Worm (Caenorhabditis elegans): Measurements from ENCODE around the gene famp-1.
A peak's percentile ranks its signal among the peaks of the same experiment; 100 is the strongest.

The famp-1 gene

DNA sequence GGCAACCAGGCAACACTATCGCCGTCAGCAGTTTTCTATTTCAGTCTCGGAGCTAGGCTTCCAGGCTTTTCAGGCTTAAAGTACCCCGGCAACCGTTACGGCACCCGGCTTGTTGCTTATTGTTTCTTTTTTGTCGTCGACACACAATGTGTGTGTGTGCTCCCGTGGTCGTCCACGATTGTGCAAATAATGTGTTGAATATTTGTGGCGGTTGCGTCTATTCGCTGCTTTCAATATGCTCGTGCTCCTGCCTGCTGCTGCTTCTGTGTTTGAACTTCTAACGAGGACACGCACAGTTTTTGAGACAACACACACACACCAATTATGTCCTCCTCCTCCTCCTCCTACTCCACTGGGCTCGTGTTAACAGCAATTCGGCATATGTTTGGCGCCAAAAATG is 42.1 kb downstream of the famp-1 start:
- no peak for TF ChIP-seq efl-1 (optimal IDR thresholded peaks at IDR 0.05)
- TF ChIP-seq efl-1 (GFP tag; optimal IDR thresholded peaks at IDR 0.05 in 1 of 2), result peak in 1 of 2 experiments; percentile 41
- peak; percentile 3 for TF ChIP-seq lin-14 (GFP tag; optimal IDR thresholded peaks at IDR 0.05)
- no peak for TF ChIP-seq nhr-20 (tag; optimal IDR thresholded peaks at IDR 0.05)

DNA sequence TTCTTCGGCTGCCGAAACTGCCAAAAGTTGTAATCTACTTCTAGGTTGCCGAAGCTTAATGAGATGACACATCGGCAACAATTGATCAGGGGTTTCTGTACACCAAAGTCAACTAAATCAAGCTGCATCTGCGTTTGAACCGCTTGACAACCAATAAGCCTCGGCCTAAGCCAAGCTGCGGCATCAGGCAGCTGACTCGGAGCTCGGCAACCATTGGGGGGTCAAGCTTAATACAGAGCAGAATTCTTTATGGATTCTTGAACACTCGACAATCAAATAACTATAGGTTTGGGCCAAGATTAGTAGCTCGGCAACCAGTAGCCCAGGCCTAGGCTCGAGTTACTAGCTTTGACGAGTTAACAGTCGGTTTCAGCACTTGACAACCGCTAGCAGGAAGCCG is 42.6 kb downstream of the famp-1 start:
- no peak for TF ChIP-seq alr-1 (tag; optimal IDR thresholded peaks at IDR 0.05; ENCODE audit: borderline replicate concordance)
- TF ChIP-seq efl-1 (optimal IDR thresholded peaks at IDR 0.05), result no peak
- TF ChIP-seq efl-1 (GFP tag; optimal IDR thresholded peaks at IDR 0.05 in 1 of 2), result peak in 1 of 2 experiments; percentile 91

DNA sequence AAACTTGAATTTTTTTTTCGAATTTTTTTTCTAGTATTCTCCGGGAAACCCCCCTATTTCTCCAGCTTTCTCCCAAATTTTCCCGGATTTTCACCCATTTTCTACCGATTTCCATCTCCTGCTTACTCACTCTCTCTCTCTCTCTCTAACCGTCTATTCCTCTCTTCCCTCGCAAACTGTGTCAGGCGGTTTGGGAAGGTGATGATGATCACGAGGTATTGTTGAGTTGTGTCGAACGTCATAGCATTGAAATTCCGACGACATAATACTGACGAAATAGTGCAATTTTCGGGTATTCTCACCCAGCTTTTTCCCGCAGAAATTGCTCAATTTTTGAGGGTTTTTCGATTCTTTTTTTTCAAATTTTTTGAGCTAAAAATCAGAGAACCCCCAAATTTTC is 43.3 kb downstream of the famp-1 start:
- TF ChIP-seq nhr-77 (tag; optimal IDR thresholded peaks at IDR 0.05), result no peak
- TF ChIP-seq blmp-1 (tag; optimal IDR thresholded peaks at IDR 0.05), result peak; percentile 91
- TF ChIP-seq snu-23 (GFP tag; optimal IDR thresholded peaks at IDR 0.05), result peak; percentile 75
- peak; percentile 62 for TF ChIP-seq jun-1 (tag; optimal IDR thresholded peaks at IDR 0.05)
- TF ChIP-seq unc-98 (GFP tag; IDR thresholded peaks at IDR 0.05), result peak; percentile 21; the same call in 1 of the 2 replicates
- peak; percentile 74 for TF ChIP-seq ama-1 (optimal IDR thresholded peaks at IDR 0.05)
- TF ChIP-seq nhr-85 (tag), result peak; percentile 83
- TF ChIP-seq zip-4 (GFP tag; optimal IDR thresholded peaks at IDR 0.05), result no peak
- peak; percentile 74 for TF ChIP-seq lin-14 (GFP tag; optimal IDR thresholded peaks at IDR 0.05)
- TF ChIP-seq ets-5 (GFP tag; IDR thresholded peaks at IDR 0.05), result no peak
- peak in 1 of 3 experiments; percentile 13 for TF ChIP-seq ceh-82 (tag; optimal IDR thresholded peaks at IDR 0.05)
- TF ChIP-seq egl-13 (tag; optimal IDR thresholded peaks at IDR 0.05), result no peak
- TF ChIP-seq lin-35 (GFP tag; optimal IDR thresholded peaks at IDR 0.05), result peak; percentile 2 to 82
- TF ChIP-seq F16B12.6 (tag; optimal IDR thresholded peaks at IDR 0.05), result no peak
- TF ChIP-seq mdl-1 (tag; optimal IDR thresholded peaks at IDR 0.05), result peak in 1 of 2 experiments; percentile 86
- TF ChIP-seq sptf-1 (tag; optimal IDR thresholded peaks at IDR 0.05), result no peak
- TF ChIP-seq nhr-12 (tag; optimal IDR thresholded peaks at IDR 0.05), result no peak
- peak; percentile 66 for TF ChIP-seq nhr-19 (GFP tag; conservative IDR thresholded peaks at IDR 0.05)
- TF ChIP-seq mep-1 (tag; optimal IDR thresholded peaks at IDR 0.05), result peak; percentile 57
- no peak for TF ChIP-seq nhr-237 (tag; optimal IDR thresholded peaks at IDR 0.05)
- TF ChIP-seq C04F5.9 (tag; optimal IDR thresholded peaks at IDR 0.05), result peak; percentile 16
- TF ChIP-seq sup-37 (GFP tag; optimal IDR thresholded peaks at IDR 0.05), result peak; percentile 6
- peak; percentile 59 for TF ChIP-seq pax-3 (tag; optimal IDR thresholded peaks at IDR 0.05)
- peak; percentile 81 for TF ChIP-seq nhr-71 (tag; optimal IDR thresholded peaks at IDR 0.05)
- TF ChIP-seq dpl-1 (GFP tag; optimal IDR thresholded peaks at IDR 0.05), result peak; percentile 29 to 68 (median 46)
- TF ChIP-seq aha-1 (tag; optimal IDR thresholded peaks at IDR 0.05), result no peak
- TF ChIP-seq grh-1 (GFP tag; IDR thresholded peaks at IDR 0.05), result peak; percentile 52
- peak; percentile 75 for TF ChIP-seq nhr-90 (tag; optimal IDR thresholded peaks at IDR 0.05; ENCODE audit: poor library complexity)
- TF ChIP-seq pag-3 (tag; optimal IDR thresholded peaks at IDR 0.05; ENCODE audit: borderline replicate concordance, insufficient read depth), result no peak
- no peak for TF ChIP-seq hlh-4 (tag; optimal IDR thresholded peaks at IDR 0.05)
- TF ChIP-seq rnt-1 (tag; optimal IDR thresholded peaks at IDR 0.05), result peak; percentile 75
- peak; percentile 23 for TF ChIP-seq fos-1 (tag; optimal IDR thresholded peaks at IDR 0.05)
- no peak for TF ChIP-seq unc-30 (tag; optimal IDR thresholded peaks at IDR 0.05)
- TF ChIP-seq nhr-20 (tag; optimal IDR thresholded peaks at IDR 0.05), result peak; percentile 76
- TF ChIP-seq unc-62 (GFP tag; optimal IDR thresholded peaks at IDR 0.05), result no peak
- peak; percentile 60 for TF ChIP-seq skn-1 (tag; optimal IDR thresholded peaks at IDR 0.05)
- peak in 1 of 2 experiments; percentile 22 for TF ChIP-seq ztf-11 (tag; optimal IDR thresholded peaks at IDR 0.05)
- no peak for TF ChIP-seq lin-39 (tag; optimal IDR thresholded peaks at IDR 0.05)
- no peak for TF ChIP-seq alr-1 (tag; optimal IDR thresholded peaks at IDR 0.05; ENCODE audit: borderline replicate concordance)
- no peak for TF ChIP-seq Y116A8C.19 (tag; optimal IDR thresholded peaks at IDR 0.05; ENCODE audit: borderline replicate concordance)
- no peak for TF ChIP-seq dsc-1 (tag; optimal IDR thresholded peaks at IDR 0.05)
- peak in 1 of 6 experiments; percentile 74 for TF ChIP-seq elt-3 (tag; optimal IDR thresholded peaks at IDR 0.05)
- no peak for TF ChIP-seq sox-4 (tag; optimal IDR thresholded peaks at IDR 0.05)
- TF ChIP-seq ceh-88 (GFP tag; IDR thresholded peaks at IDR 0.05), result no peak
- TF ChIP-seq nhr-28 (tag; optimal IDR thresholded peaks at IDR 0.05), result no peak
- no peak for TF ChIP-seq nhr-76 (tag; optimal IDR thresholded peaks at IDR 0.05)

Measured in whole organism, L1 larva.